Worm (Caenorhabditis elegans): ENCODE measurements around the gene F42A9.11.

DNA sequence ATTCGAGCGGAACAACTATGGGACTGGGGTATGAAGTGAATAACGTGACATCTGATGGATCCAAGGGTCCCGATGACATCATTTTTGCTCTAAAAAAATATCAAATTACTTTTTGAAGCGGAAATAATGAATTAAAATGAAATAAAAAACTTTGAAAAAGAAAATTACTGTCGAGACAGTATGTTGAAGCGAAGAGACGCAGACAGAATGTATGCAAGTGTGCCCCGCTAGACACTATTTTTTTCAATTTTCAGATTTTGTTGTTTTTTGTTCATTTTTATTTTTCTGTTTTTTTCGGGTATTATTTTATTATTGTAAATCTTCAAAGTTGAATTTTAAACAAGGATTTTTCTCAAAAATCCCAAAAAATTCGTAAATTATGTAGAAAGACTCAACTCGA, 8.7 kb upstream of the F42A9.11 start, which contains the start of gene F42A9.8:
- TF ChIP-seq skn-1 (tag; optimal IDR thresholded peaks at IDR 0.05) (no peak), pha-4 (GFP tag; IDR thresholded peaks at IDR 0.05) (no peak), pha-4 (tag; optimal IDR thresholded peaks at IDR 0.05) (no peak), fkh-10 (GFP tag; optimal IDR thresholded peaks at IDR 0.05) (no peak)
